Worm (Caenorhabditis elegans) whole organism, L3 larva: Measurements from ENCODE around the gene DH11.2.

Experiments used
- elt-1 ChIP-seq: fragments of 150-350 bp; optimal IDR thresholded peaks from 2 replicates; lab custom pipeline; 2014; ENCODE audit warnings: missing biosample characterization, missing genetic modification characterization
- elt-3 ChIP-seq, 3 experiments: fragments of 150-350 bp in 1 of 3; sonication (generic microtip) in 2 of 3; optimal IDR thresholded peaks; 2 replicates in 2 of 3; 4 replicates in 1 of 3; lab custom pipeline; 2014 to 2017; ENCODE audit warnings: missing biosample characterization in 3 of 3, missing genetic modification characterization in 3 of 3
- tbx-2 ChIP-seq: sonication (generic microtip); optimal IDR thresholded peaks from 2 replicates; lab custom pipeline; 2016; ENCODE audit warnings: mild to moderate bottlenecking, missing genetic modification characterization, missing compliant biosample characterization
- zag-1 ChIP-seq: fragments of 150-350 bp; optimal IDR thresholded peaks from 2 replicates; lab custom pipeline; 2014; ENCODE audit warnings: missing biosample characterization, missing genetic modification characterization

- TF ChIP-seq elt-1 (tag; lab: Kevin White, UChicago) (no peak), elt-3 (tag; optimal IDR thresholded peaks at IDR 0.05; lab: Kevin White, UChicago) (no peak), zag-1 (tag; lab: Kevin White, UChicago) (no peak), tbx-2 (peak; percentile 6)
Observed at ce11 chrII:7974189-7974823, 38.3 kb upstream of the DH11.2 start.
